Fruit fly (Drosophila melanogaster) whole organism, prepupa: ENCODE measurements around the gene bru3.

Source experiments
- CG10631 ChIP-seq: fragments of 200-800 bp; sonication (Bioruptor generic); optimal IDR thresholded peaks from 2 replicates; lab custom pipeline; 2016; ENCODE audit warnings: missing biosample characterization, missing genetic modification characterization
- CG11902 ChIP-seq: fragments of 200-800 bp; sonication (Bioruptor generic); optimal IDR thresholded peaks from 3 replicates; lab custom pipeline; 2016; ENCODE audit warnings: missing biosample characterization, missing genetic modification characterization
- CG1621 ChIP-seq: fragments of 200-800 bp; sonication (Bioruptor generic); optimal IDR thresholded peaks from 3 replicates; lab custom pipeline; 2018; ENCODE audit warnings: missing biosample characterization, mild to moderate bottlenecking, missing genetic modification characterization
- CG3919 ChIP-seq: fragments of 200-800 bp; sonication (Bioruptor generic); optimal IDR thresholded peaks from 3 replicates; lab custom pipeline; 2016; ENCODE audit warnings: missing biosample characterization, missing genetic modification characterization
- CG4318 ChIP-seq: fragments of 200-800 bp; sonication (Bioruptor generic); optimal IDR thresholded peaks from 3 replicates; lab custom pipeline; 2017; ENCODE audit warnings: missing biosample characterization, mild to moderate bottlenecking, missing genetic modification characterization
- CG6163 ChIP-seq: fragments of 200-800 bp; sonication (Bioruptor generic); IDR thresholded peaks from 3 replicates; pipeline ENCODE4 v1.3.6; 2022; ENCODE audit warnings: missing biosample characterization, missing genetic modification characterization
- CG6276 ChIP-seq: fragments of 200-800 bp; sonication (Bioruptor generic); optimal IDR thresholded peaks from 2 replicates; lab custom pipeline; 2017; ENCODE audit warnings: missing biosample characterization, mild to moderate bottlenecking, missing genetic modification characterization
- CG6792 ChIP-seq: fragments of 200-800 bp; sonication (Bioruptor generic); optimal IDR thresholded peaks from 3 replicates; lab custom pipeline; 2016; ENCODE audit warnings: missing biosample characterization, missing genetic modification characterization
- CG6808 ChIP-seq: fragments of 200-800 bp; sonication (Bioruptor generic); optimal IDR thresholded peaks from 3 replicates; lab custom pipeline; 2017; ENCODE audit warnings: missing biosample characterization, missing genetic modification characterization, mild to moderate bottlenecking, moderate library complexity, missing genetic modification reagents
- CG6854 ChIP-seq: fragments of 200-800 bp; sonication (Bioruptor generic); optimal IDR thresholded peaks from 2 replicates; lab custom pipeline; 2017; ENCODE audit warnings: missing biosample characterization, mild to moderate bottlenecking, missing genetic modification characterization
- CG7368 ChIP-seq: fragments of 200-800 bp; sonication (Bioruptor generic); optimal IDR thresholded peaks from 3 replicates; lab custom pipeline; 2016; ENCODE audit warnings: missing biosample characterization, missing genetic modification characterization
- CG8119 ChIP-seq: fragments of 200-800 bp; sonication (Bioruptor generic); IDR thresholded peaks from 3 replicates; pipeline ENCODE4 v1.3.6; 2022; ENCODE audit warnings: missing biosample characterization, missing genetic modification characterization
- CG8319 ChIP-seq: fragments of 200-800 bp; sonication (Bioruptor generic); optimal IDR thresholded peaks from 3 replicates; lab custom pipeline; 2016; ENCODE audit warnings: missing biosample characterization, missing genetic modification characterization
- CG8632 ChIP-seq: fragments of 200-800 bp; sonication (Bioruptor generic); optimal IDR thresholded peaks from 3 replicates; lab custom pipeline; 2016; ENCODE audit warnings: missing biosample characterization, missing genetic modification characterization
- CG9139 ChIP-seq: fragments of 200-800 bp; sonication (Bioruptor generic); optimal IDR thresholded peaks from 3 replicates; lab custom pipeline; 2017; ENCODE audit warnings: missing biosample characterization, mild to moderate bottlenecking, missing genetic modification characterization
- Eip78C ChIP-seq: fragments of 200-800 bp; sonication (Bioruptor generic); peaks from one replicate; lab custom pipeline; 2016; ENCODE audit warnings: missing biosample characterization, missing genetic modification characterization
- Ets96B ChIP-seq: fragments of 200-800 bp; optimal IDR thresholded peaks from 2 replicates; lab custom pipeline; 2019; ENCODE audit warnings: missing biosample characterization, mild to moderate bottlenecking, missing genetic modification characterization, moderate library complexity
- Hr39 ChIP-seq: fragments of 200-800 bp; sonication (Bioruptor generic); optimal IDR thresholded peaks from 2 replicates; lab custom pipeline; 2016; ENCODE audit warnings: missing biosample characterization, missing genetic modification characterization
- Met ChIP-seq: fragments of 200-800 bp; sonication (Bioruptor generic); optimal IDR thresholded peaks from 3 replicates; lab custom pipeline; 2016; ENCODE audit warnings: missing biosample characterization, missing genetic modification characterization
- OdsH ChIP-seq: fragments of 200-800 bp; sonication (Bioruptor generic); optimal IDR thresholded peaks from 3 replicates; lab custom pipeline; 2016; ENCODE audit warnings: missing biosample characterization, missing genetic modification characterization
- Smox ChIP-seq: fragments of 200-800 bp; sonication (Bioruptor generic); optimal IDR thresholded peaks from 3 replicates; lab custom pipeline; 2016; ENCODE audit warnings: missing biosample characterization, missing genetic modification characterization
- Sox102F ChIP-seq: fragments of 200-800 bp; sonication (Bioruptor generic); optimal IDR thresholded peaks from 2 replicates; lab custom pipeline; 2016; ENCODE audit warnings: missing biosample characterization, mild to moderate bottlenecking, missing genetic modification characterization
- Sox14 ChIP-seq: fragments of 200-800 bp; sonication (Bioruptor generic); optimal IDR thresholded peaks from 3 replicates; lab custom pipeline; 2016; ENCODE audit warnings: missing biosample characterization, missing genetic modification characterization
- Sox15 ChIP-seq: fragments of 200-800 bp; sonication (Bioruptor generic); optimal IDR thresholded peaks from 3 replicates; lab custom pipeline; 2016; ENCODE audit warnings: missing biosample characterization, missing genetic modification characterization
- acj6 ChIP-seq: fragments of 200-800 bp; sonication (Bioruptor generic); optimal IDR thresholded peaks from 3 replicates; lab custom pipeline; 2016; ENCODE audit warnings: missing biosample characterization, missing genetic modification characterization
- eg ChIP-seq: fragments of 200-800 bp; sonication (Bioruptor generic); IDR thresholded peaks from 3 replicates; pipeline ENCODE4 v1.3.6; 2022; ENCODE audit warnings: missing biosample characterization, missing genetic modification characterization
- fd85E ChIP-seq: fragments of 200-800 bp; sonication (Bioruptor generic); optimal IDR thresholded peaks from 3 replicates; lab custom pipeline; 2016; ENCODE audit warnings: missing biosample characterization, missing genetic modification characterization
- fkh ChIP-seq: fragments of 200-800 bp; sonication (Bioruptor generic); optimal IDR thresholded peaks from 3 replicates; lab custom pipeline; 2017; ENCODE audit warnings: missing biosample characterization, mild to moderate bottlenecking, missing genetic modification characterization, moderate library complexity
- lz ChIP-seq: fragments of 200-800 bp; sonication (Bioruptor generic); optimal IDR thresholded peaks from 3 replicates; lab custom pipeline; 2016; ENCODE audit warnings: missing biosample characterization, missing genetic modification characterization
- pdm3 ChIP-seq: fragments of 200-800 bp; sonication (Bioruptor generic); optimal IDR thresholded peaks from 3 replicates; lab custom pipeline; 2016; ENCODE audit warnings: missing biosample characterization, missing genetic modification characterization
- ss ChIP-seq, 2 experiments: fragments of 200-800 bp; sonication (Bioruptor generic); optimal IDR thresholded peaks; 2 replicates in 1 of 2; 3 replicates in 1 of 2; lab custom pipeline; 2017 to 2018; ENCODE audit warnings: mild to moderate bottlenecking in 2 of 2, missing biosample characterization in 2 of 2, missing genetic modification characterization in 2 of 2, moderate library complexity in 1 of 2
- svp ChIP-seq: fragments of 200-800 bp; sonication (Bioruptor generic); peaks from one replicate; lab custom pipeline; 2016; ENCODE audit warnings: missing biosample characterization, missing genetic modification characterization
- topi ChIP-seq: fragments of 200-800 bp; sonication (Bioruptor generic); optimal IDR thresholded peaks from 3 replicates; lab custom pipeline; 2016; ENCODE audit warnings: missing biosample characterization, missing genetic modification characterization
- vri ChIP-seq: fragments of 200-800 bp; sonication (Bioruptor generic); optimal IDR thresholded peaks from 3 replicates; lab custom pipeline; 2016; ENCODE audit warnings: missing biosample characterization, mild to moderate bottlenecking, missing genetic modification characterization

The bru3 gene

DNA sequence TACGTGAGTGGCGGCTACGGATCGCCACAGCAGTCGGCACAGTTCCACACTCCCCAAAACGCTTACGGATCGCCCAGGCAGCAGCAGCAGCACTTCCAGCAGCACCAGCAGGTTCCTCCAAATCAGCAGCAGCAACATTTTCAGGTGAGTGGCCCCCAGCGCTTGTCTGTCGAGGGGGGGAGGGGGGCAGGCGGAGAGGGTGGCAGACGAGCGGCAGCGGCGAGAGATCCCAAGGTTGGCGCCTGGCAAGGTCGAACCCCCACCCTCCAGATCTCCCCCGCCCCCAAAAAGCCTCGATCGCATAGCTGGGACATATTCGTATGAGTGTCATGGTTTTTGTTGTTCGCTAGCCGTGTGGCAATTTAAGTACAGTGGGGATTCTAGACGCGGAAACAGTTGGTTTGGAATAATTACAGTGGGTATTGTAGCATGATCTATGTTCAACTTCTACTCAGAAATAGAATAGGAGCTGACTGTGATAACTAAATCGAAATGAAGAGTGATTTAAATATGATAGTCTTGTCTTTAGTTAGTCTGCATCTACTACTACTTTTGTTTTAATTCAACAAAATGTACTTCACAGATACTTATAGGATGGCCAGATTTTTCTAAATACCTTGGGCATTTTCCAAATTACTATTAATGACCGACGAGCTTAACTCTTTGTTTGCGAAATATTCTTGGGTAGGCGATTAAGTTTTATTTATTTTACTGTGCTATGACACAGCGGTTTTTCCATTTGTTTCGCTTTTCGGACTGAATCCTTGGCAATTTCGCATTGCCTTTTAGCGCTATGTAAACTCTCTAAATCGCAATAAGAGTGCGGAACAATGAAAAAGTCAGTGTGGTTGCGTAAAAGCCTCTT is 324.6 kb downstream of the bru3 start (continued):
- TF ChIP-seq CG1621 (tag; lab: Kevin White, UChicago), result peak; percentile 48
- peak; percentile 11 for TF ChIP-seq Sox102F (GFP tag; lab: Kevin White, UChicago)
- peak; percentile 26 for TF ChIP-seq CG11902 (GFP tag; lab: Kevin White, UChicago)
- peak; percentile 46 for TF ChIP-seq CG3919
- TF ChIP-seq CG4318, result no peak
- peak; percentile 30 for TF ChIP-seq svp (GFP tag; lab: Kevin White, UChicago)
- TF ChIP-seq CG7368 (GFP tag; lab: Kevin White, UChicago), result no peak
- TF ChIP-seq lz (GFP tag; lab: Kevin White, UChicago), result peak; percentile 41
- no peak for TF ChIP-seq CG6276 (GFP tag; lab: Kevin White, UChicago)
- TF ChIP-seq OdsH (GFP tag; lab: Kevin White, UChicago), result peak; percentile 26
- TF ChIP-seq Eip78C, result peak; percentile 78
- peak; percentile 14 for TF ChIP-seq CG6808 (GFP tag; lab: Kevin White, UChicago)
- TF ChIP-seq ss (GFP tag; optimal IDR thresholded peaks at IDR 0.05; lab: Kevin White, UChicago), result peak in 1 of 2 experiments; percentile 23
- peak; percentile 13 for TF ChIP-seq CG6792 (GFP tag; lab: Kevin White, UChicago)
- TF ChIP-seq CG10631 (GFP tag; lab: Kevin White, UChicago), result peak; percentile 21
- peak; percentile 26 for TF ChIP-seq acj6 (GFP tag; lab: Kevin White, UChicago)
- peak; percentile 6 for TF ChIP-seq Smox
- peak; percentile 11 for TF ChIP-seq Met (GFP tag; lab: Kevin White, UChicago)
- TF ChIP-seq CG8632 (GFP tag; lab: Kevin White, UChicago), result peak; percentile 26
- peak; percentile 21 for TF ChIP-seq topi
- TF ChIP-seq Hr39 (GFP tag; lab: Kevin White, UChicago), result peak; percentile 47
- peak; percentile 24 for TF ChIP-seq pdm3 (GFP tag; lab: Kevin White, UChicago)
- peak; percentile 41; the same call in 1 of the 3 replicates for TF ChIP-seq CG6163

DNA sequence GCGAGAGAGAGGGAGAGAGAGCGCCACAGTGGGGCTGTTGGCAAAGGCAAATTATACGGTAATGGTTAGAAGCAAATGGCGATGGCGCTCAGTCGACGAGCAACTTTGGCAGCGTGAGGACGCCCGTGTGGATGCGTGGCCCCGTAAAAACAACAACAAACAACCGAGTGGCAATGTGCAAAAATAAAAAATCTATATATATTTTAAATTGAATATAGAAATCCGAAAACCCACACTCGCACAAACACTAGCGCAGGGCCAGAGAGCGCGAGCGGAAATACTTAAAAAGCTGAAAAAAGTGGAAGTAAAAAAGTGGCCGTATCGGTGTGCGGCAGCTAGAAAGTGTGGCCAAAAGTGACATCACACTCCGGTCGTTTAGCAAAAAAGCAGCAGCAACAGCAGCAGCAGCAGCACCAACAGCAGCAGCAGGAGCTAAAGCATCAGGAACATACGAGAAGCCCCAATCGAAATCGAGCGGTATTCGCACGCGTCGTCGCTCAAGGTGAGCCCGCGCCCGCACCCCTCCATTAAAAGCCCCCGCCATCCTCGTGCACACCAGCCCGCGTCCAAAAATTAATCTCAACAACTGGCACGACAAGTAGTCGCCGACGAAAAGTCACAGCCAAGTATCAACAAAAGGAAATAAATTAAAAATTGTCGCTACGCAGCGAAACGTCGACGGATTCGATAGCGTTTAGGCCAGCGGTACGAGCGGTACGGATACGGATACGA is 325.6 kb downstream of the bru3 start, which contains the start of gene stv:
stv (plus strand) TSS at position 89 of the 732 bp plus-strand sequence.
- TF ChIP-seq CG6854 (peak; percentile 15), Ets96B (tag; lab: Kevin White, UChicago) (no peak), CG8632 (GFP tag; lab: Kevin White, UChicago) (no peak), svp (GFP tag; lab: Kevin White, UChicago) (peak; percentile 68), CG8319 (GFP tag; lab: Kevin White, UChicago) (no peak), CG6163 (peak; percentile 50; the same call in 1 of the 3 replicates), CG1621 (tag; lab: Kevin White, UChicago) (peak; percentile 35), CG9139 (GFP tag; lab: Kevin White, UChicago) (no peak), Eip78C (peak; percentile 77), vri (peak; percentile 47), eg (GFP tag; lab: Robert Waterston, UW) (peak; percentile 23; the same call in 1 of the 3 replicates), Sox14 (GFP tag; lab: Kevin White, UChicago) (no peak), fd85E (no peak), CG4318 (no peak), CG11902 (GFP tag; lab: Kevin White, UChicago) (no peak), fkh (GFP tag; lab: Kevin White, UChicago) (no peak), CG8119 (peak; percentile 33; the same call in 2 of the 3 replicates), Sox15 (GFP tag; lab: Kevin White, UChicago) (no peak), CG3919 (no peak)
- TF ChIP-seq, all 60 proteins: peak for 8
